Worm (Caenorhabditis elegans) whole organism, L2 larva: ENCODE data around the gene C04A11.5.

Experiments
- Y55F3AM.14 ChIP-seq: fragments of 200-800 bp; sonication (Bioruptor generic); optimal IDR thresholded peaks from 2 replicates; lab custom pipeline; 2018; ENCODE audit warnings: mild to moderate bottlenecking, missing genetic modification characterization, missing compliant biosample characterization
- aly-2 ChIP-seq: fragments of 150-350 bp; optimal IDR thresholded peaks from 2 replicates; lab custom pipeline; 2014; ENCODE audit warnings: missing biosample characterization, missing genetic modification characterization
- ama-1 ChIP-seq: fragments of 150-350 bp; optimal IDR thresholded peaks from 2 replicates; lab custom pipeline; 2018; ENCODE audit warnings: inconsistent platforms
- blmp-1 ChIP-seq: sonication (generic microtip); optimal IDR thresholded peaks from 2 replicates; lab custom pipeline; 2017; ENCODE audit warnings: missing genetic modification characterization, mild to moderate bottlenecking, missing compliant biosample characterization, antibody characterized with exemption, moderate library complexity; ENCODE audit not compliant: insufficient read depth
- ceh-82 ChIP-seq: fragments of 150-350 bp; optimal IDR thresholded peaks from 2 replicates; lab custom pipeline; 2014; ENCODE audit warnings: missing biosample characterization, missing genetic modification characterization
- elt-1 ChIP-seq: fragments of 150-350 bp; optimal IDR thresholded peaks from 2 replicates; lab custom pipeline; 2014; ENCODE audit warnings: missing biosample characterization, missing genetic modification characterization
- gmeb-1 ChIP-seq: fragments of 150-350 bp; optimal IDR thresholded peaks from 2 replicates; lab custom pipeline; 2014; ENCODE audit warnings: missing biosample characterization, missing genetic modification characterization
- lin-13 ChIP-seq: fragments of 150-350 bp; optimal IDR thresholded peaks from 2 replicates; lab custom pipeline; 2014; ENCODE audit warnings: missing biosample characterization, missing genetic modification reagents, missing genetic modification characterization
- mdl-1 ChIP-seq, 2 experiments: fragments of 150-350 bp in 1 of 2; sonication (generic microtip) in 1 of 2; optimal IDR thresholded peaks; 2 replicates each; lab custom pipeline; 2017; ENCODE audit warnings: missing biosample characterization in 2 of 2, missing genetic modification characterization in 2 of 2
- nhr-23 ChIP-seq: fragments of 150-350 bp; optimal IDR thresholded peaks from 2 replicates; lab custom pipeline; 2014; ENCODE audit warnings: missing biosample characterization, missing genetic modification reagents, missing genetic modification characterization
- nhr-237 ChIP-seq: fragments of 150-350 bp; optimal IDR thresholded peaks from 2 replicates; lab custom pipeline; 2014; ENCODE audit warnings: missing biosample characterization, missing genetic modification characterization
- nhr-77 ChIP-seq: fragments of 150-350 bp; optimal IDR thresholded peaks from 2 replicates; lab custom pipeline; 2014; ENCODE audit warnings: missing biosample characterization, missing genetic modification characterization
- snpc-4 ChIP-seq: fragments of 150-350 bp; optimal IDR thresholded peaks from 2 replicates; lab custom pipeline; 2014; ENCODE audit warnings: missing biosample characterization, missing genetic modification characterization
- ztf-11 ChIP-seq: sonication (generic microtip); optimal IDR thresholded peaks from 2 replicates; lab custom pipeline; 2017; ENCODE audit warnings: missing biosample characterization, missing genetic modification characterization

DNA sequence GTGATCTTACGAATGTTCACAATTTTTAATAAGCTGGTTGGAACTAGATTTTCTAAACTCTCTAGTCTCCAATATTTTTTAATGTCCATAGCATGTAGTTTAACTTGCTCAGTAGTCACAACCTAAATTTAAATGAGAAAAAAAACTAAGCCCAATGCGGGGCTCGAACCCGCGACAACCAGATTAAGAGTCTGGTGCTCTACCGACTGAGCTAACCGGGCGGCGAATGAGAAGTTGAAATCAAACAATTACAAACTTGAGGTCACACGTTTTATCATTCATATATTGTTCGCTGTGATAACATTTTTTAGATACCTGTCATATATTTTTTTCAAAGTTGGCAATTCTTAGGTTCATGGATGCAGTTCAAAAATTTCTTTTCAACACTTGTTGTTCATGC, 8.6 kb upstream of the C04A11.5 start:
- TF ChIP-seq lin-13 (GFP tag; lab: Kevin White, UChicago) (no peak), nhr-23 (tag; lab: Kevin White, UChicago) (no peak), ceh-82 (no peak), nhr-77 (tag; lab: Kevin White, UChicago) (no peak), Y55F3AM.14 (GFP tag; lab: Kevin White, UChicago) (no peak), aly-2 (tag; lab: Kevin White, UChicago) (no peak), snpc-4 (tag; lab: Kevin White, UChicago) (no peak), ama-1 (no peak), mdl-1 (tag; optimal IDR thresholded peaks at IDR 0.05; lab: Kevin White, UChicago) (no peak), gmeb-1 (tag; lab: Kevin White, UChicago) (peak; percentile 28), elt-1 (tag; lab: Kevin White, UChicago) (no peak), nhr-237 (tag; lab: Kevin White, UChicago) (no peak), ztf-11 (tag; lab: Kevin White, UChicago) (no peak), blmp-1 (tag; lab: Kevin White, UChicago) (no peak)
